Worm (Caenorhabditis elegans): ENCODE data around the gene F31A3.5.

- TF ChIP-seq unc-120 (tag; optimal IDR thresholded peaks at IDR 0.05; ENCODE audit: poor library complexity, severe bottlenecking) (no peak), ztf-11 (tag; optimal IDR thresholded peaks at IDR 0.05) (no peak), unc-62 (GFP tag; optimal IDR thresholded peaks at IDR 0.05) (peak; percentile 67), blmp-1 (tag; optimal IDR thresholded peaks at IDR 0.05) (no peak)
Measured at ce11 chrX:17563411-17563810, at the start of gene F31A3.5.
